1 worm cellular context compared by ENCODE assay signal in the genomic region with DNA sequence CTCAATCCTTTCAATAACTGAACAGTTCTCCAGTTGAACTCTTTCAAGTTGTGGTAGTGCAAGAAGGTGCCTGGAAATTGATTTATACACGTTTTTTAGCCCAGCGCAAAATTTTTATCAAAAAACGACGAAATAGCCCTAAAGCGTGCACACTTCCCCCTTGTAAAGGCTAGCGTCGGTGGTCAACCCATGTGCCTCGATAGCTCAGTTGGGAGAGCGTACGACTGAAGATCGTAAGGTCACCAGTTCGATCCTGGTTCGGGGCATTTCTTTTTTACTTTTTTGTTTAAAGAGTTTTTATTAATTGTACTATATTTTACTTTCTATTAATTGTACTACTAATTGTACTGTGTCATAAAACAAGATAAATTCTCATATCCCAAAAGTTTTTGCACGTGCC.
TF ChIP-seq lines count a peak whose summit lies in the region.

No protein-coding gene starts in this region.

TF ChIP-seq in whole organism, L1 larva, 84 proteins besides CTCF, POLR2A, EP300 and RAD21 (continued from another document):
- TF ChIP-seq unc-130 (tag; optimal IDR thresholded peaks at IDR 0.05; lab: Kevin White, UChicago): no peak
TF ChIP-seq in whole organism, L1 larva: peak in this region for 16.
